Worm (Caenorhabditis elegans): ENCODE results near the gene Y9C9A.8.

Gene Y9C9A.8

ce11 chrIV:4905645-4906135 is 24.5 kb upstream of the Y9C9A.8 start, which contains the start of gene T08B6.4:
Gene T08B6.4 (plus strand): TSS chrIV:4905695.
- TF ChIP-seq tbx-11 (GFP tag; IDR thresholded peaks at IDR 0.05): no peak
- no peak for TF ChIP-seq flt-1 (GFP tag; IDR thresholded peaks at IDR 0.05)

- no peak for TF ChIP-seq ets-7 (tag; optimal IDR thresholded peaks at IDR 0.05)
- no peak for TF ChIP-seq hnd-1 (tag; optimal IDR thresholded peaks at IDR 0.05)
- no peak for TF ChIP-seq scrt-1 (GFP tag; IDR thresholded peaks at IDR 0.05)
- TF ChIP-seq sea-1 (GFP tag; conservative IDR thresholded peaks at IDR 0.05): no peak
- no peak for TF ChIP-seq flt-1 (GFP tag; IDR thresholded peaks at IDR 0.05)
- TF ChIP-seq tra-4 (tag; optimal IDR thresholded peaks at IDR 0.05): no peak
- no peak for TF ChIP-seq tbx-37 (GFP tag; conservative IDR thresholded peaks at IDR 0.05)
- no peak for TF ChIP-seq tbx-11 (GFP tag; IDR thresholded peaks at IDR 0.05)
- no peak for TF ChIP-seq pes-1 (GFP tag; IDR thresholded peaks at IDR 0.05)
- TF ChIP-seq hmbx-1 (tag; optimal IDR thresholded peaks at IDR 0.05): no peak
- no peak for TF ChIP-seq aly-1 (tag; optimal IDR thresholded peaks at IDR 0.05)
- TF ChIP-seq hmg-4 (GFP tag; optimal IDR thresholded peaks at IDR 0.05): no peak
- TF ChIP-seq B0310.2 (tag; optimal IDR thresholded peaks at IDR 0.05): no peak
- TF ChIP-seq ama-1 (optimal IDR thresholded peaks at IDR 0.05): no peak
- no peak for TF ChIP-seq ceh-13 (GFP tag; optimal IDR thresholded peaks at IDR 0.05)
- no peak for TF ChIP-seq ceh-36 (tag; optimal IDR thresholded peaks at IDR 0.05)
- no peak for TF ChIP-seq F13C5.2 (tag; optimal IDR thresholded peaks at IDR 0.05)
These were observed 21.1 kb upstream of the Y9C9A.8 start, which contains the start of gene str-159 for ce11 chrIV:4909039-4909438. Gene str-159 (plus strand): TSS chrIV:4909339.

ce11 chrIV:4913090-4913489 is 17.1 kb upstream of the Y9C9A.8 start, which contains the start of gene str-156:
Gene str-156 (plus strand): TSS chrIV:4913390.
- TF ChIP-seq tbx-37 (GFP tag; conservative IDR thresholded peaks at IDR 0.05) (no peak), tra-4 (tag; optimal IDR thresholded peaks at IDR 0.05) (no peak), scrt-1 (GFP tag; IDR thresholded peaks at IDR 0.05) (no peak), flt-1 (GFP tag; IDR thresholded peaks at IDR 0.05) (no peak), hnd-1 (tag; optimal IDR thresholded peaks at IDR 0.05) (no peak), hmg-4 (GFP tag; optimal IDR thresholded peaks at IDR 0.05) (no peak), F13C5.2 (tag; optimal IDR thresholded peaks at IDR 0.05) (no peak), sea-1 (GFP tag; conservative IDR thresholded peaks at IDR 0.05) (no peak), ets-7 (tag; optimal IDR thresholded peaks at IDR 0.05) (no peak), hmbx-1 (tag; optimal IDR thresholded peaks at IDR 0.05) (no peak), ceh-36 (tag; optimal IDR thresholded peaks at IDR 0.05) (no peak), aly-1 (tag; optimal IDR thresholded peaks at IDR 0.05) (no peak), B0310.2 (tag; optimal IDR thresholded peaks at IDR 0.05) (no peak), ama-1 (optimal IDR thresholded peaks at IDR 0.05) (no peak), ceh-13 (GFP tag; optimal IDR thresholded peaks at IDR 0.05) (no peak), pes-1 (GFP tag; IDR thresholded peaks at IDR 0.05) (no peak), tbx-11 (GFP tag; IDR thresholded peaks at IDR 0.05) (no peak)

- TF ChIP-seq sea-1 (GFP tag; conservative IDR thresholded peaks at IDR 0.05) (no peak), hmbx-1 (tag; optimal IDR thresholded peaks at IDR 0.05) (no peak), pes-1 (GFP tag; IDR thresholded peaks at IDR 0.05) (no peak), hmg-4 (GFP tag; optimal IDR thresholded peaks at IDR 0.05) (no peak), scrt-1 (GFP tag; IDR thresholded peaks at IDR 0.05) (no peak), tra-4 (tag; optimal IDR thresholded peaks at IDR 0.05) (no peak), ceh-13 (GFP tag; optimal IDR thresholded peaks at IDR 0.05) (no peak), ceh-36 (tag; optimal IDR thresholded peaks at IDR 0.05) (no peak), ama-1 (optimal IDR thresholded peaks at IDR 0.05) (no peak), hnd-1 (tag; optimal IDR thresholded peaks at IDR 0.05) (no peak), flt-1 (GFP tag; IDR thresholded peaks at IDR 0.05) (no peak), F13C5.2 (tag; optimal IDR thresholded peaks at IDR 0.05) (no peak)
These were observed 14.5 kb upstream of the Y9C9A.8 start, which contains the start of gene str-155 for ce11 chrIV:4915689-4916088. Gene str-155 (plus strand): TSS chrIV:4915989.

ce11 chrIV:4917774-4918173 is 12.4 kb upstream of the Y9C9A.8 start, which contains the start of gene str-158:
Gene str-158 (plus strand): TSS chrIV:4918074.
- TF ChIP-seq ceh-13 (GFP tag; optimal IDR thresholded peaks at IDR 0.05) (no peak), tbx-37 (GFP tag; conservative IDR thresholded peaks at IDR 0.05) (no peak), scrt-1 (GFP tag; IDR thresholded peaks at IDR 0.05) (no peak), pes-1 (GFP tag; IDR thresholded peaks at IDR 0.05) (no peak), hnd-1 (tag; optimal IDR thresholded peaks at IDR 0.05) (no peak), hmbx-1 (tag; optimal IDR thresholded peaks at IDR 0.05) (no peak), sea-1 (GFP tag; conservative IDR thresholded peaks at IDR 0.05) (no peak), B0310.2 (tag; optimal IDR thresholded peaks at IDR 0.05) (no peak), ets-7 (tag; optimal IDR thresholded peaks at IDR 0.05) (no peak), ceh-36 (tag; optimal IDR thresholded peaks at IDR 0.05) (no peak), ama-1 (optimal IDR thresholded peaks at IDR 0.05) (no peak), aly-1 (tag; optimal IDR thresholded peaks at IDR 0.05) (no peak)

ce11 chrIV:4930754-4931322 is 693 bp downstream of the Y9C9A.8 start:
- TF ChIP-seq tbx-11 (GFP tag; IDR thresholded peaks at IDR 0.05) (0 out of 2 replicates have a peak, but pooled peaks have one; percentile 16), flt-1 (GFP tag; IDR thresholded peaks at IDR 0.05) (peak; percentile 39; the same call in 1 of the 2 replicates), ceh-13 (GFP tag; optimal IDR thresholded peaks at IDR 0.05) (peak; percentile 6), ceh-36 (tag; optimal IDR thresholded peaks at IDR 0.05) (no peak), pes-1 (GFP tag; IDR thresholded peaks at IDR 0.05) (peak; percentile 63; the same call in 1 of the 2 replicates)

- TF ChIP-seq pes-1 (GFP tag; IDR thresholded peaks at IDR 0.05) (no peak), tbx-11 (GFP tag; IDR thresholded peaks at IDR 0.05) (no peak), ama-1 (optimal IDR thresholded peaks at IDR 0.05) (no peak), F13C5.2 (tag; optimal IDR thresholded peaks at IDR 0.05) (no peak), ets-7 (tag; optimal IDR thresholded peaks at IDR 0.05) (no peak)
These were observed 4.0 kb downstream of the Y9C9A.8 start, which contains the start of gene str-153 for ce11 chrIV:4934103-4934502. Gene str-153 (plus strand): TSS chrIV:4934403.

Measured in whole organism, early embryonic.